Worm (Caenorhabditis elegans) whole organism, L4 larva: ENCODE data around the gene atg-3.

Experiments used
- F44E2.7 ChIP-seq: fragments of 200-800 bp; sonication (Bioruptor generic); IDR thresholded peaks from 2 replicates; pipeline ENCODE4 v2.1.2; 2022; ENCODE audit warnings: missing genetic modification characterization, missing compliant biosample characterization
- R02D3.7 ChIP-seq: fragments of 150-350 bp; sonication (generic microtip); optimal IDR thresholded peaks from 3 replicates; lab custom pipeline; 2014; ENCODE audit warnings: missing biosample characterization, missing genetic modification characterization
- Y48G9A.11 ChIP-seq: fragments of 200-800 bp; sonication (Bioruptor generic); IDR thresholded peaks from 2 replicates; pipeline ENCODE4 v1.3.6; 2022; ENCODE audit warnings: missing genetic modification reagents, missing genetic modification characterization, missing compliant biosample characterization
- Y5F2A.4 ChIP-seq: fragments of 200-800 bp; sonication (Bioruptor generic); optimal IDR thresholded peaks from 2 replicates; lab custom pipeline; 2018; ENCODE audit warnings: mild to moderate bottlenecking, missing genetic modification characterization, missing compliant biosample characterization
- Y75B8A.6 ChIP-seq: fragments of 200-800 bp; sonication (Bioruptor generic); IDR thresholded peaks from 2 replicates; pipeline ENCODE4 v1.3.6; 2022; ENCODE audit warnings: missing genetic modification reagents, missing genetic modification characterization, missing compliant biosample characterization
- daf-16 ChIP-seq, 3 experiments: sonication (generic microtip); optimal IDR thresholded peaks; 2 replicates each; lab custom pipeline; 2016 to 2017; ENCODE audit warnings: missing genetic modification characterization in 3 of 3, missing genetic modification reagents in 3 of 3, mild to moderate bottlenecking in 2 of 3, missing compliant biosample characterization in 2 of 3, missing biosample characterization in 1 of 3, moderate library complexity in 1 of 3
- dmd-6 ChIP-seq: fragments of 200-800 bp; sonication (Bioruptor generic); IDR thresholded peaks from 2 replicates; pipeline ENCODE4 v1.3.6; 2022; ENCODE audit warnings: missing genetic modification reagents, missing genetic modification characterization, missing compliant biosample characterization
- dmd-8 ChIP-seq: fragments of 200-800 bp; sonication (Bioruptor generic); IDR thresholded peaks from 2 replicates; pipeline ENCODE4 v1.3.6; 2022; ENCODE audit warnings: missing genetic modification characterization, missing compliant biosample characterization
- fkh-10 ChIP-seq: fragments of 150-350 bp; optimal IDR thresholded peaks from 2 replicates; lab custom pipeline; 2014; ENCODE audit warnings: missing biosample characterization, missing genetic modification reagents, missing genetic modification characterization
- hlh-30 ChIP-seq: sonication (generic microtip); optimal IDR thresholded peaks from 2 replicates; lab custom pipeline; 2017; ENCODE audit warnings: antibody characterized with exemption, mild to moderate bottlenecking, missing genetic modification characterization, missing compliant biosample characterization; ENCODE audit not compliant: insufficient read depth
- lim-7 ChIP-seq: fragments of 200-800 bp; sonication (Bioruptor generic); IDR thresholded peaks from 2 replicates; pipeline ENCODE4 v1.3.6; 2022; ENCODE audit warnings: missing genetic modification characterization, missing compliant biosample characterization
- lin-38 ChIP-seq: fragments of 200-800 bp; sonication (Bioruptor generic); IDR thresholded peaks from 2 replicates; pipeline ENCODE4 v1.3.6; 2022; ENCODE audit warnings: missing genetic modification reagents, missing genetic modification characterization, missing compliant biosample characterization
- madf-9 ChIP-seq: fragments of 200-800 bp; sonication (Bioruptor generic); conservative IDR thresholded peaks from 2 replicates; pipeline ENCODE4 v1.3.6; 2022; ENCODE audit warnings: missing genetic modification reagents, missing genetic modification characterization, missing compliant biosample characterization
- mxl-2 ChIP-seq: fragments of 200-800 bp; sonication (Bioruptor generic); conservative IDR thresholded peaks from 2 replicates; pipeline ENCODE4 v1.3.6; 2022; ENCODE audit warnings: missing genetic modification reagents, missing genetic modification characterization, missing compliant biosample characterization
- nhr-237 ChIP-seq: sonication (generic microtip); optimal IDR thresholded peaks from 2 replicates; lab custom pipeline; 2017; ENCODE audit warnings: missing biosample characterization, missing genetic modification characterization
- nhr-6 ChIP-seq: fragments of 150-350 bp; optimal IDR thresholded peaks from 2 replicates; lab custom pipeline; 2014; ENCODE audit warnings: missing biosample characterization, missing genetic modification characterization
- set-16 ChIP-seq: fragments of 200-800 bp; sonication (Bioruptor generic); IDR thresholded peaks from 2 replicates; pipeline ENCODE4 v1.3.6; 2022; ENCODE audit warnings: missing genetic modification reagents, missing genetic modification characterization, missing compliant biosample characterization
- unc-62 ChIP-seq, 3 experiments: fragments of 150-350 bp in 1 of 3; sonication (generic microtip); optimal IDR thresholded peaks in 2 of 3; peaks in 1 of 3; 1 replicate in 1 of 3; 2 replicates in 2 of 3; lab custom pipeline; 2014 to 2017; ENCODE audit warnings: missing biosample characterization in 3 of 3, missing genetic modification characterization in 3 of 3, missing genetic modification reagents in 3 of 3, missing genotype in 1 of 3

Gene atg-3

DNA sequence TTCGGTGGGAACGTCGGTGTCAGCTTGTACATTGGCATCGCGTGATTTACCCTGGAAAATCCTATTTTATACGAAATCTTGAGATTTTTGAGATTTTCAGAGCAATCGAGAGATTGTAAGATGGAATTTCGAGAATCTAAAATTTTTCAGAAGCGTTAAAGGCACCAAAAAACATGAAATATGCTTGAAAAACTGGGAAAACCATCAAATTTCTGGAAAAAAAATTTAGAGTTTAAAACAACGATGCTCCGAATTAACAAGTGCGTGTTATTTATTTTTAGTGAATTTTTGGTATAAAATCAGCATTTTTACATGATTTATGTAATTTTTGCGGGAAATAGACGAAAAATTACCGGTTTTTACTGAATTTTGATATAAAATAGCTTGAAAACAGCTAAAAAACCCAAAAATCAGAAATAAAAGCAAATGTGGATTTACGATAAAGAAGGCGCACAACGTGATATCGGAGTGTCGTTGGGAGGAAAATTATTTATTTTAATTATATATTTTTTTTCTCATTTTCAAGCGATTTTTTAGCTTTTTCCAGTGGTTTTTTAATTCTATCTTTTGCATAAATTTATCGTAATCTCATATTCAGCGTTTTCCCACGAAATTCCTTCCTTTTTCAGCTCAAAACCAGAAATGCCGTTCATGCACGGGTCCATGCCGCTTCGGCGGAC, 46.1 kb downstream of the atg-3 start, which contains the start of the genes Y55F3AM.13 and mrps-25 (continued):
- no peak for TF ChIP-seq madf-9
- TF ChIP-seq Y75B8A.6 = no peak
- TF ChIP-seq R02D3.7 (tag; lab: Kevin White, UChicago) = peak; percentile 54
- no peak for TF ChIP-seq dmd-6 (GFP tag; lab: Robert Waterston, UW)
- TF ChIP-seq nhr-237 (tag; lab: Kevin White, UChicago) = no peak
- no peak for TF ChIP-seq F44E2.7 (GFP tag; lab: Robert Waterston, UW)
- TF ChIP-seq lim-7 (GFP tag; lab: Robert Waterston, UW) = no peak
- TF ChIP-seq nhr-6 (tag; lab: Kevin White, UChicago) = no peak
- TF ChIP-seq dmd-8 (GFP tag; lab: Robert Waterston, UW) = no peak
- TF ChIP-seq unc-62 (GFP tag; optimal IDR thresholded peaks at IDR 0.05 in 1 of 2; lab: Kevin White, UChicago) = no peak
- no peak for TF ChIP-seq unc-62 (tag; optimal IDR thresholded peaks at IDR 0.05; lab: Kevin White, UChicago)
- no peak for TF ChIP-seq Y5F2A.4 (GFP tag; lab: Kevin White, UChicago)
- TF ChIP-seq lin-38 (GFP tag; lab: Robert Waterston, UW) = 0 out of 2 replicates have a peak, but pooled peaks have one; percentile 21
- no peak for TF ChIP-seq mxl-2
- TF ChIP-seq, all 104 proteins: peak for 6

DNA sequence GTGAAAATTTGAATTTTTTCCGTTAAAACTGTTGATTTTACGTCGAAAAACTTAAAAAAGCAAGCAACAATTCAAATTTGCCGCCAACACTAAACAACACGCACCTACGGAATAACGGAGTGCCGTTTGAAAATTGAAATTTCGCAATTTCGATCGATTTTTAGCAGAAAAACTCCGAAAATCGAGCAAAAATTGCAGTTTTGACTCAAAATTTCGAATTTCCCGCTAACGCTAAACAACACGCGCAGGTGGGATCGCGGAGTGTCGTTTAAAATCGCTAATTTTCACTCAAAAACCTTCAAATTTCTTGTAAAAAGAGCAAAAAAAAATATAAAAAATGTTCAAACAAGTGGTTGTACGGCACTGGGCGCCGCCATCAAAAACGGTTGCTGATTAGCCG, 48.2 kb downstream of the atg-3 start:
- TF ChIP-seq Y75B8A.6 (no peak), fkh-10 (GFP tag; lab: Kevin White, UChicago) (no peak), Y48G9A.11 (peak; percentile 90), hlh-30 (tag; lab: Kevin White, UChicago) (no peak), daf-16 (GFP tag; optimal IDR thresholded peaks at IDR 0.05; lab: Kevin White, UChicago) (no peak), daf-16 (tag; optimal IDR thresholded peaks at IDR 0.05; lab: Kevin White, UChicago) (peak; percentile 7)

DNA sequence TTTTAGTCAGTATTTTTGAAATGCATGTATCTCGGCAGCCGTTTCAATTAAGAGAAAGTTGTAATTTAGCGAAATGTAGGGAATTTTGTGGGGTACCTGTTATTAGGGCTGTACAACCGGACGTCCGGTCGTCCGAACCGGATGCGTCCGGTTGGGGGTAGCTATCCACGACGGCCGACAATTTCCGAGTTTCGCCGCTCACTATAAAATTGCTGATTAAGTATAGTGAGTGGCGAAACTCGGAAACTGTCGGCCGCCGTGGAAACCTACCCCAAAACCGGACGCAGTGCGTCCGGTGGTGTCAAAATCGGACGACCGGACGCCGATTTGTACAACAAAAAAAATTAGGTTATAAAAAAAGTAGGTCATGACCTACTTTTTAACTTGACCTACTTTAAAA, 51.4 kb downstream of the atg-3 start:
- TF ChIP-seq set-16 (GFP tag; lab: Robert Waterston, UW) (0 out of 2 replicates have a peak, but pooled peaks have one; percentile 8), lin-38 (GFP tag; lab: Robert Waterston, UW) (0 out of 2 replicates have a peak, but pooled peaks have one; percentile 20), Y48G9A.11 (0 out of 2 replicates have a peak, but pooled peaks have one; percentile 44)
